Worm (Caenorhabditis elegans): ENCODE results near the gene F10E7.9.

DNA sequence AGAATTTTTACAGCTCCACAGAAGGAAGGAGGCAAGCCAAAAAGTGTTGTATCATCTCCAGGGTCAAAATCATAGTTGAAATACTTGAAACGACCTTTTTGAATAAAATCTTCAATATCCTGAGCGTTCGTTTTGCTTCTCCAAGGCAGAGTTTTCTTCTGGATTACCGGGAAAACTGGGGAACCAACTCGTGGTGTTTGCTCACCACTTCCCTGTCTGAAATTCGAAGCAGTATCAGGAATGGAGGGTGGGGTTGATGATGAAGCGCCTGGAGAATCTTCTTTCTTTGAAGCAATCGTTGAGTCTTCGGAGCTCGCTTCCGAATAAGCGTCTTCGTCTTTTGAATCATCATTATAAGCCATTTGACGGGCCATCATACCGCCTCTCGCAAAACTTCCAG is 6.7 kb downstream of the F10E7.9 start:
- no peak for TF ChIP-seq tbx-11 (GFP tag; IDR thresholded peaks at IDR 0.05)
- TF ChIP-seq ama-1 (optimal IDR thresholded peaks at IDR 0.05), result no peak
- no peak for TF ChIP-seq ceh-13 (GFP tag; optimal IDR thresholded peaks at IDR 0.05)

All from whole organism, early embryonic.